Worm (Caenorhabditis elegans): Measurements from ENCODE around the gene hpd-1.

hpd-1 gene

ce11 chrIII:10506699-10507248, 28.6 kb upstream of the hpd-1 start, which contains the start of the genes sip-1 and sly-1:
Gene sip-1 (minus strand): TSS chrIII:10506801.
Gene sly-1 (plus strand): TSS chrIII:10507058.
- peak; percentile 87 for TF ChIP-seq ceh-91 (GFP tag; IDR thresholded peaks at IDR 0.05)
- TF ChIP-seq F10E7.11 (tag; optimal IDR thresholded peaks at IDR 0.05), result no peak
- TF ChIP-seq xnd-1 (tag; optimal IDR thresholded peaks at IDR 0.05), result peak; percentile 78
- peak; percentile 31; the same call in 1 of the 2 replicates for TF ChIP-seq K11D2.4 (GFP tag; IDR thresholded peaks at IDR 0.05)
- no peak for TF ChIP-seq attf-6 (GFP tag; IDR thresholded peaks at IDR 0.05)
- no peak for TF ChIP-seq K12H6.12 (tag; optimal IDR thresholded peaks at IDR 0.05)
- peak; percentile 81 for TF ChIP-seq D2030.7 (GFP tag; IDR thresholded peaks at IDR 0.05)
- TF ChIP-seq F55B11.4 (tag; optimal IDR thresholded peaks at IDR 0.05; ENCODE audit: borderline replicate concordance, insufficient read depth), result no peak
- TF ChIP-seq F49E8.2 (tag; optimal IDR thresholded peaks at IDR 0.05; ENCODE audit: insufficient read depth), result no peak
- TF ChIP-seq tbp1 (GFP tag; optimal IDR thresholded peaks at IDR 0.05), result peak; percentile 40
- no peak for TF ChIP-seq F22D6.2 (tag; optimal IDR thresholded peaks at IDR 0.05)
- peak; percentile 19 for TF ChIP-seq nhr-80 (tag; optimal IDR thresholded peaks at IDR 0.05)
- TF ChIP-seq cebp-1 (GFP tag; IDR thresholded peaks at IDR 0.05), result no peak
- TF ChIP-seq cebp-1 (tag; optimal IDR thresholded peaks at IDR 0.05), result peak; percentile 25
- TF ChIP-seq hlh-26 (GFP tag; conservative IDR thresholded peaks at IDR 0.05), result no peak
- TF ChIP-seq F39B2.1 (GFP tag; IDR thresholded peaks at IDR 0.05), result no peak
- TF ChIP-seq snpc-4 (GFP tag; optimal IDR thresholded peaks at IDR 0.05), result no peak
- TF ChIP-seq snpc-4 (tag; optimal IDR thresholded peaks at IDR 0.05), result peak in 2 of 4 experiments; percentile 13 to 68
- TF ChIP-seq B0261.1 (tag; optimal IDR thresholded peaks at IDR 0.05), result no peak
- TF ChIP-seq ztf-18 (tag; optimal IDR thresholded peaks at IDR 0.05), result peak; percentile 93
- TF ChIP-seq hmg-20 (GFP tag; IDR thresholded peaks at IDR 0.05), result no peak
- no peak for TF ChIP-seq him-1 (tag; optimal IDR thresholded peaks at IDR 0.05)
- TF ChIP-seq rec-8 (tag; optimal IDR thresholded peaks at IDR 0.05), result no peak
- no peak for TF ChIP-seq Y95B8A.8 (GFP tag; IDR thresholded peaks at IDR 0.05)
- TF ChIP-seq zim-3 (tag; optimal IDR thresholded peaks at IDR 0.05), result no peak
- no peak for TF ChIP-seq nhr-90 (tag; optimal IDR thresholded peaks at IDR 0.05)
- TF ChIP-seq attf-3 (GFP tag; conservative IDR thresholded peaks at IDR 0.05), result no peak
- peak; percentile 84 for TF ChIP-seq efl-1 (GFP tag; optimal IDR thresholded peaks at IDR 0.05)
- no peak for TF ChIP-seq chd-7 (tag; optimal IDR thresholded peaks at IDR 0.05)
- TF ChIP-seq ccch-3 (GFP tag; optimal IDR thresholded peaks at IDR 0.05), result no peak
- peak; percentile 74; the same call in 1 of the 2 replicates for TF ChIP-seq hsf-1 (GFP tag; IDR thresholded peaks at IDR 0.05)
- no peak for TF ChIP-seq ceh-58 (GFP tag; IDR thresholded peaks at IDR 0.05)
- no peak for TF ChIP-seq hrde-1 (tag; optimal IDR thresholded peaks at IDR 0.05; ENCODE audit: borderline replicate concordance)
- TF ChIP-seq Y56A3A.18 (GFP tag; IDR thresholded peaks at IDR 0.05), result no peak
- peak; percentile 66 for TF ChIP-seq lsl-1 (GFP tag; optimal IDR thresholded peaks at IDR 0.05)
- TF ChIP-seq let-526 (GFP tag; IDR thresholded peaks at IDR 0.05), result no peak
- no peak for TF ChIP-seq lag-1 (GFP tag; IDR thresholded peaks at IDR 0.05)
- TF ChIP-seq aptf-2 (GFP tag; conservative IDR thresholded peaks at IDR 0.05), result no peak
- peak; percentile 32 to 84 for TF ChIP-seq let-607 (tag; optimal IDR thresholded peaks at IDR 0.05)
- TF ChIP-seq C17E4.6 (GFP tag; IDR thresholded peaks at IDR 0.05), result no peak
- TF ChIP-seq sea-2 (GFP tag; IDR thresholded peaks at IDR 0.05), result no peak
- no peak for TF ChIP-seq F57A8.1 (GFP tag; optimal IDR thresholded peaks at IDR 0.05)
- TF ChIP-seq die-1 (tag; optimal IDR thresholded peaks at IDR 0.05), result no peak
- TF ChIP-seq nfya-2 (GFP tag; IDR thresholded peaks at IDR 0.05), result no peak
- TF ChIP-seq hmg-1.2 (GFP tag; IDR thresholded peaks at IDR 0.05), result no peak
- TF ChIP-seq ekl-4 (GFP tag; IDR thresholded peaks at IDR 0.05), result no peak
- no peak for TF ChIP-seq ZK185.1 (tag; optimal IDR thresholded peaks at IDR 0.05; ENCODE audit: poor library complexity, severe bottlenecking)
- no peak for TF ChIP-seq mxl-1 (tag; optimal IDR thresholded peaks at IDR 0.05)
